Worm (Caenorhabditis elegans) whole organism, L3 larva: Measurements from ENCODE around the gene atf-8.

Experiments
- ceh-28 ChIP-seq: fragments of 150-350 bp; optimal IDR thresholded peaks from 2 replicates; lab custom pipeline; 2014; ENCODE audit warnings: missing biosample characterization, missing genetic modification reagents, missing genetic modification characterization
- elt-1 ChIP-seq: fragments of 150-350 bp; optimal IDR thresholded peaks from 2 replicates; lab custom pipeline; 2014; ENCODE audit warnings: missing biosample characterization, missing genetic modification characterization
- eor-1 ChIP-seq, 2 experiments: fragments of 150-350 bp; optimal IDR thresholded peaks; 2 replicates each; lab custom pipeline; 2014 to 2018; ENCODE audit warnings: missing biosample characterization in 2 of 2, missing genetic modification characterization in 2 of 2
- fos-1 ChIP-seq: fragments of 150-350 bp; optimal IDR thresholded peaks from 2 replicates; lab custom pipeline; 2014; ENCODE audit warnings: missing biosample characterization, missing genetic modification characterization
- lin-39 ChIP-seq: fragments of 150-350 bp; optimal IDR thresholded peaks from 2 replicates; lab custom pipeline; 2018; ENCODE audit warnings: missing biosample characterization, missing genetic modification reagents, missing genetic modification characterization
- pqm-1 ChIP-seq: fragments of 150-350 bp; optimal IDR thresholded peaks from 2 replicates; lab custom pipeline; 2017; ENCODE audit warnings: missing biosample characterization, missing genetic modification characterization, inconsistent platforms
- snpc-4 ChIP-seq: fragments of 150-350 bp; optimal IDR thresholded peaks from 2 replicates; lab custom pipeline; 2014; ENCODE audit warnings: missing biosample characterization, missing genetic modification characterization
- tbx-2 ChIP-seq: sonication (generic microtip); optimal IDR thresholded peaks from 2 replicates; lab custom pipeline; 2016; ENCODE audit warnings: mild to moderate bottlenecking, missing genetic modification characterization, missing compliant biosample characterization

DNA sequence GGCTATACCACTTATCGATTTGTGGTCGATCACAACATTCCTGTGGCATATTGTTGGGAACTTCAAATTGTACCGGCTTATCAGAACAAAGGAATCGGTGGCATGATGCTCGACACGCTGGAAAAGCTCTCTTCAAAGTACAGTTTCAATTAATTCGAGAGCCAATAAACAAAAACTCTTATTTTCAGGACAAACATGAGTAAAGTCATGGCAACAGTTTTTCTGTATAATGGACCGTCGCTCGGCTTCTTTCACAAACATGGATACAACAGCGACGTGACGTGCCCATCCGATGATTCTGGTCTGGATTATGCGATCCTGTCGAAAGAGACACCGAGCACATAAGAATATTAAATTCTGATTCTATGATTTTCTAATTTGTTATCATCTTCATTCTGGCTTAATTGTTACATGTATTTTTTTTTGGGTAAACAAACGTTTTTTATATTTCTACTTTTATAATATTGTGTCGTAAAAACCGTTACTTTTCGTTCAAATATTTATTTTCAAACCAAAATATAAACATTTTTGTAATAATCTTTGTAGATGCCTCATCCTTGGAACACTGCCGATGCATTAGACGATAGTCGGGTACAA, 8.8 kb upstream of the atf-8 start, which contains the start of gene smut-1:
- no peak for TF ChIP-seq lin-39 (tag; lab: Kevin White, UChicago)
- TF ChIP-seq ceh-28 (tag; lab: Kevin White, UChicago), result no peak
- TF ChIP-seq eor-1 (tag; optimal IDR thresholded peaks at IDR 0.05; lab: Kevin White, UChicago), result no peak
- no peak for TF ChIP-seq snpc-4 (tag; lab: Kevin White, UChicago)
- no peak for TF ChIP-seq pqm-1 (tag; lab: Kevin White, UChicago)
- TF ChIP-seq elt-1 (tag; lab: Kevin White, UChicago), result no peak
- no peak for TF ChIP-seq fos-1
- no peak for TF ChIP-seq tbx-2 (tag; lab: Kevin White, UChicago)
